Worm (Caenorhabditis elegans) whole organism, early embryonic: Measurements from ENCODE around the gene C49H3.6.

Experiments used
- aly-1 ChIP-seq: sonication (generic microtip); optimal IDR thresholded peaks from 2 replicates; lab custom pipeline; 2016; ENCODE audit warnings: missing genetic modification characterization, missing compliant biosample characterization
- ama-1 ChIP-seq: fragments of 150-350 bp; optimal IDR thresholded peaks from 2 replicates; lab custom pipeline; 2014
- ceh-13 ChIP-seq: fragments of 200-800 bp; sonication (Bioruptor generic); optimal IDR thresholded peaks from 2 replicates; lab custom pipeline; 2018; ENCODE audit warnings: mild to moderate bottlenecking, missing genetic modification characterization, missing compliant biosample characterization
- pes-1 ChIP-seq: fragments of 200-800 bp; sonication (Bioruptor generic); IDR thresholded peaks from 2 replicates; pipeline ENCODE4 v1.3.6; 2022; ENCODE audit warnings: missing genetic modification reagents, missing genetic modification characterization, missing compliant biosample characterization

- TF ChIP-seq ama-1 (lab: Kevin White, UChicago) (no peak), aly-1 (tag; lab: Kevin White, UChicago) (no peak), pes-1 (GFP tag; lab: Robert Waterston, UW) (no peak), ceh-13 (GFP tag; lab: Kevin White, UChicago) (no peak)
These were observed 1.2 kb upstream of the C49H3.6 start, which contains the start of gene arp-11 for ce11 chrIV:7902221-7902904.
